Fruit fly (Drosophila melanogaster): ENCODE data around the gene CecC.

dm6 chr3R:30236994-30237393, 20.7 kb downstream of the CecC start:
- no peak for TF ChIP-seq CG4496 (GFP tag; IDR thresholded peaks at IDR 0.05)
- TF ChIP-seq Pif1A (GFP tag; optimal IDR thresholded peaks at IDR 0.05), result no peak
- TF ChIP-seq CG8159 (tag; optimal IDR thresholded peaks at IDR 0.05), result no peak
- TF ChIP-seq CG14655 (GFP tag; optimal IDR thresholded peaks at IDR 0.05), result no peak
- no peak for TF ChIP-seq CG17806 (tag; optimal IDR thresholded peaks at IDR 0.05)
- no peak for TF ChIP-seq fd96Ca (GFP tag; IDR thresholded peaks at IDR 0.05)
- TF ChIP-seq CG8301 (tag; optimal IDR thresholded peaks at IDR 0.05), result no peak
- no peak for TF ChIP-seq CG9948 (tag; optimal IDR thresholded peaks at IDR 0.05)
- no peak for TF ChIP-seq D1 (tag; optimal IDR thresholded peaks at IDR 0.05)
- no peak for TF ChIP-seq CG15710 (tag; optimal IDR thresholded peaks at IDR 0.05)
